Fruit fly (Drosophila melanogaster) whole organism, embryonic: ENCODE measurements around the gene CG8236.

Source experiments
- ATbp ChIP-seq: fragments of 200-800 bp; sonication (Bioruptor generic); optimal IDR thresholded peaks from 2 replicates; lab custom pipeline; 2017; ENCODE audit warnings: missing biosample characterization, mild to moderate bottlenecking, missing genetic modification characterization, missing genetic modification reagents
- Adf1 ChIP-seq: fragments of 200-800 bp; sonication (Bioruptor generic); IDR thresholded peaks from 2 replicates; pipeline ENCODE4 v1.3.6; 2022; ENCODE audit warnings: missing biosample characterization, missing genetic modification characterization
- BtbVII ChIP-seq: fragments of 200-800 bp; sonication (Bioruptor generic); optimal IDR thresholded peaks from 3 replicates; lab custom pipeline; 2017; ENCODE audit warnings: missing biosample characterization, mild to moderate bottlenecking, missing genetic modification characterization
- CG11085 ChIP-seq: fragments of 200-800 bp; sonication (Bioruptor generic); IDR thresholded peaks from 2 replicates; pipeline ENCODE4 v1.3.6; 2022; ENCODE audit warnings: missing biosample characterization, missing genetic modification characterization
- CG11723 ChIP-seq: fragments of 200-800 bp; sonication (Bioruptor generic); optimal IDR thresholded peaks from 2 replicates; lab custom pipeline; 2017; ENCODE audit warnings: missing biosample characterization, mild to moderate bottlenecking, missing genetic modification characterization
- CG12391 ChIP-seq: fragments of 200-800 bp; sonication (Bioruptor generic); optimal IDR thresholded peaks from 3 replicates; lab custom pipeline; 2018; ENCODE audit warnings: missing biosample characterization, mild to moderate bottlenecking, missing genetic modification characterization, moderate library complexity
- CG13287 ChIP-seq: fragments of 200-800 bp; sonication (Bioruptor generic); IDR thresholded peaks from 2 replicates; pipeline ENCODE4 v1.3.6; 2022; ENCODE audit warnings: missing biosample characterization, missing genetic modification characterization; ENCODE audit not compliant: partially characterized antibody
- CG1602 ChIP-seq: fragments of 200-800 bp; sonication (Bioruptor generic); optimal IDR thresholded peaks from 3 replicates; lab custom pipeline; 2016; ENCODE audit warnings: missing biosample characterization, missing genetic modification characterization
- CG17186 ChIP-seq: fragments of 200-800 bp; sonication (Bioruptor generic); optimal IDR thresholded peaks from 3 replicates; lab custom pipeline; 2017; ENCODE audit warnings: missing biosample characterization, missing genetic modification reagents, missing genetic modification characterization
- CG17912 ChIP-seq: fragments of 200-800 bp; sonication (Bioruptor generic); optimal IDR thresholded peaks from 2 replicates; lab custom pipeline; 2018; ENCODE audit warnings: missing biosample characterization, mild to moderate bottlenecking, missing genetic modification characterization
- CG1832 ChIP-seq: fragments of 200-800 bp; sonication (Bioruptor generic); optimal IDR thresholded peaks from 2 replicates; lab custom pipeline; 2017; ENCODE audit warnings: missing biosample characterization, mild to moderate bottlenecking, missing genetic modification characterization, inconsistent platforms
- CG18764 ChIP-seq: fragments of 200-800 bp; sonication (Bioruptor generic); optimal IDR thresholded peaks from 3 replicates; lab custom pipeline; 2016; ENCODE audit warnings: missing biosample characterization, missing genetic modification characterization
- CG2199 ChIP-seq: fragments of 200-800 bp; sonication (Bioruptor generic); IDR thresholded peaks from 3 replicates; pipeline ENCODE4 v1.3.6; 2022; ENCODE audit warnings: missing biosample characterization, missing genetic modification characterization
- CG3163 ChIP-seq: fragments of 200-800 bp; sonication (Bioruptor generic); optimal IDR thresholded peaks from 3 replicates; lab custom pipeline; 2016; ENCODE audit warnings: missing biosample characterization, missing genetic modification characterization
- CG3838 ChIP-seq: fragments of 200-800 bp; sonication (Bioruptor generic); optimal IDR thresholded peaks from 3 replicates; lab custom pipeline; 2016; ENCODE audit warnings: missing biosample characterization, missing genetic modification characterization
- CG3847 ChIP-seq: fragments of 200-800 bp; sonication (Bioruptor generic); IDR thresholded peaks from 2 replicates; pipeline ENCODE4 v1.3.6; 2022; ENCODE audit warnings: missing biosample characterization, missing genetic modification characterization
- CG42726 ChIP-seq: fragments of 200-800 bp; sonication (Bioruptor generic); IDR thresholded peaks from 2 replicates; pipeline ENCODE4 v1.3.6; 2022; ENCODE audit warnings: missing biosample characterization, missing genetic modification characterization; ENCODE audit not compliant: partially characterized antibody
- CG4424 ChIP-seq: fragments of 200-800 bp; sonication (Bioruptor generic); optimal IDR thresholded peaks from 3 replicates; lab custom pipeline; 2016; ENCODE audit warnings: missing biosample characterization, missing genetic modification characterization
- CG6689 ChIP-seq: fragments of 200-800 bp; sonication (Bioruptor generic); IDR thresholded peaks from 2 replicates; pipeline ENCODE4 v1.3.6; 2022; ENCODE audit warnings: missing biosample characterization, missing genetic modification characterization
- CG6791 ChIP-seq: fragments of 200-800 bp; sonication (Bioruptor generic); IDR thresholded peaks from 3 replicates; pipeline ENCODE4 v1.3.6; 2022; ENCODE audit warnings: missing biosample characterization, missing genetic modification characterization; ENCODE audit not compliant: partially characterized antibody
- CG8281 ChIP-seq: fragments of 200-800 bp; sonication (Bioruptor generic); optimal IDR thresholded peaks from 2 replicates; lab custom pipeline; 2018; ENCODE audit warnings: missing biosample characterization, mild to moderate bottlenecking, missing genetic modification characterization, moderate library complexity
- CG8290 ChIP-seq, 3 experiments: fragments of 200-800 bp; sonication (Bioruptor generic); optimal IDR thresholded peaks; 2 replicates each; lab custom pipeline; 2016 to 2019; ENCODE audit warnings: missing biosample characterization in 3 of 3, missing genetic modification characterization in 3 of 3, mild to moderate bottlenecking in 2 of 3, moderate library complexity in 1 of 3
- CG8388 ChIP-seq: fragments of 200-800 bp; sonication (Bioruptor generic); optimal IDR thresholded peaks from 2 replicates; lab custom pipeline; 2019; ENCODE audit warnings: missing biosample characterization, mild to moderate bottlenecking, missing genetic modification characterization, moderate library complexity
- Dp ChIP-seq: fragments of 200-800 bp; sonication (Bioruptor generic); optimal IDR thresholded peaks from 2 replicates; lab custom pipeline; 2018; ENCODE audit warnings: missing biosample characterization, mild to moderate bottlenecking, missing genetic modification characterization, moderate library complexity
- Dref ChIP-seq: fragments of 200-800 bp; sonication (Bioruptor generic); IDR thresholded peaks from 2 replicates; pipeline ENCODE4 v1.3.6; 2022; ENCODE audit warnings: missing biosample characterization, missing genetic modification characterization
- Drgx ChIP-seq: fragments of 200-800 bp; sonication (Bioruptor generic); IDR thresholded peaks from 2 replicates; pipeline ENCODE4 v1.3.6; 2022; ENCODE audit warnings: missing biosample characterization, missing genetic modification characterization
- Lhr ChIP-seq: fragments of 200-800 bp; sonication (Bioruptor generic); optimal IDR thresholded peaks from 3 replicates; lab custom pipeline; 2017; ENCODE audit warnings: mild to moderate bottlenecking, missing biosample characterization, missing genetic modification reagents, missing genetic modification characterization
- MBD-R2 ChIP-seq: fragments of 200-800 bp; sonication (Bioruptor generic); IDR thresholded peaks from 2 replicates; pipeline ENCODE4 v1.3.6; 2022; ENCODE audit warnings: missing biosample characterization, missing genetic modification characterization
- MESR4 ChIP-seq: fragments of 200-800 bp; sonication (Bioruptor generic); optimal IDR thresholded peaks from 2 replicates; lab custom pipeline; 2018; ENCODE audit warnings: missing biosample characterization, mild to moderate bottlenecking, missing genetic modification characterization, moderate library complexity
- Med ChIP-seq: fragments of 200-800 bp; sonication (Bioruptor generic); peaks from one replicate; lab custom pipeline; 2016; ENCODE audit warnings: missing biosample characterization, missing genetic modification characterization, mild to moderate bottlenecking, inconsistent platforms, moderate library complexity
- Mes4 ChIP-seq: fragments of 200-800 bp; sonication (Bioruptor generic); optimal IDR thresholded peaks from 2 replicates; lab custom pipeline; 2016; ENCODE audit warnings: missing biosample characterization, missing genetic modification characterization
- Myb ChIP-seq: fragments of 200-800 bp; sonication (Bioruptor generic); optimal IDR thresholded peaks from 2 replicates; lab custom pipeline; 2016; ENCODE audit warnings: missing biosample characterization, missing genetic modification characterization
- Oli ChIP-seq: fragments of 200-800 bp; sonication (Bioruptor generic); optimal IDR thresholded peaks from 2 replicates; lab custom pipeline; 2018; ENCODE audit warnings: missing biosample characterization, mild to moderate bottlenecking, missing genetic modification characterization, moderate library complexity
- Opbp ChIP-seq: fragments of 200-800 bp; sonication (Bioruptor generic); IDR thresholded peaks from 3 replicates; pipeline ENCODE4 v1.3.6; 2022; ENCODE audit warnings: missing biosample characterization, missing genetic modification characterization; ENCODE audit not compliant: partially characterized antibody
- Optix ChIP-seq: fragments of 200-800 bp; sonication (Bioruptor generic); IDR thresholded peaks from 3 replicates; pipeline ENCODE4 v1.3.6; 2022; ENCODE audit warnings: missing biosample characterization, missing genetic modification characterization
- Xbp1 ChIP-seq: fragments of 200-800 bp; sonication (Bioruptor generic); optimal IDR thresholded peaks from 3 replicates; lab custom pipeline; 2016; ENCODE audit warnings: missing biosample characterization, mild to moderate bottlenecking, missing genetic modification characterization
- cad ChIP-seq: fragments of >200 bp; optimal IDR thresholded peaks from 2 replicates; lab custom pipeline; 2017; ENCODE audit warnings: missing biosample characterization, missing genetic modification characterization
- dm ChIP-seq: fragments of 200-800 bp; sonication (Bioruptor generic); optimal IDR thresholded peaks from 3 replicates; lab custom pipeline; 2016; ENCODE audit warnings: missing biosample characterization, missing genetic modification characterization
- emc ChIP-seq: fragments of 200-800 bp; sonication (Bioruptor generic); optimal IDR thresholded peaks from 2 replicates; lab custom pipeline; 2016; ENCODE audit warnings: missing biosample characterization, missing genetic modification characterization
- fd102C ChIP-seq: fragments of 200-800 bp; sonication (Bioruptor generic); optimal IDR thresholded peaks from 2 replicates; lab custom pipeline; 2018; ENCODE audit warnings: missing biosample characterization, mild to moderate bottlenecking, missing genetic modification characterization, moderate library complexity
- jigr1 ChIP-seq: fragments of 200-800 bp; sonication (Bioruptor generic); IDR thresholded peaks from 3 replicates; pipeline ENCODE4 v1.3.6; 2022; ENCODE audit warnings: missing biosample characterization, missing genetic modification characterization
- kah ChIP-seq: fragments of 200-800 bp; sonication (Bioruptor generic); optimal IDR thresholded peaks from 2 replicates; lab custom pipeline; 2018; ENCODE audit warnings: missing biosample characterization, mild to moderate bottlenecking, missing genetic modification characterization
- nerfin-1 ChIP-seq: fragments of 200-800 bp; sonication (Bioruptor generic); optimal IDR thresholded peaks from 3 replicates; lab custom pipeline; 2019; ENCODE audit warnings: missing biosample characterization, mild to moderate bottlenecking, missing genetic modification characterization, moderate library complexity
- pzg ChIP-seq: fragments of 200-800 bp; sonication (Bioruptor generic); optimal IDR thresholded peaks from 3 replicates; lab custom pipeline; 2018; ENCODE audit warnings: missing biosample characterization, mild to moderate bottlenecking, missing genetic modification characterization, moderate library complexity
- rib ChIP-seq: fragments of 200-800 bp; sonication (Bioruptor generic); IDR thresholded peaks from 2 replicates; pipeline ENCODE4 v1.3.6; 2022; ENCODE audit warnings: missing biosample characterization, missing genetic modification characterization
- tgo ChIP-seq: fragments of 200-800 bp; sonication (Bioruptor generic); IDR thresholded peaks from 3 replicates; pipeline ENCODE4 v1.3.6; 2022; ENCODE audit warnings: missing biosample characterization, missing genetic modification characterization
- trem ChIP-seq: fragments of 200-800 bp; optimal IDR thresholded peaks from 3 replicates; lab custom pipeline; 2019; ENCODE audit warnings: missing biosample characterization, mild to moderate bottlenecking, missing genetic modification characterization, moderate library complexity
- vvl ChIP-seq: fragments of 200-800 bp; sonication (Bioruptor generic); IDR thresholded peaks from 2 replicates; pipeline ENCODE4 v1.3.6; 2022; ENCODE audit warnings: missing biosample characterization, missing genetic modification characterization
- zen2 ChIP-seq: fragments of 200-800 bp; sonication (Bioruptor generic); IDR thresholded peaks from 3 replicates; pipeline ENCODE4 v1.3.6; 2022; ENCODE audit warnings: missing biosample characterization, missing genetic modification characterization; ENCODE audit not compliant: partially characterized antibody
- zf30C ChIP-seq: fragments of 200-800 bp; sonication (Bioruptor generic); optimal IDR thresholded peaks from 3 replicates; lab custom pipeline; 2018; ENCODE audit warnings: missing biosample characterization, mild to moderate bottlenecking, missing genetic modification characterization
- zfh1 ChIP-seq: fragments of 200-800 bp; sonication (Bioruptor generic); IDR thresholded peaks from 3 replicates; pipeline ENCODE4 v1.3.6; 2022; ENCODE audit warnings: missing biosample characterization, missing genetic modification characterization

Gene CG8236

dm6 chr3R:8805388-8805852 lies 36.2 kb downstream of the CG8236 start, which contains the start of gene CG9839 (continued):
- 0 out of 3 replicates have a peak, but pooled peaks have one; percentile 28 for TF ChIP-seq zfh1 (GFP tag; lab: Robert Waterston, UW)
- peak; percentile 66 for TF ChIP-seq CG8388 (GFP tag; lab: Kevin White, UChicago)
- no peak for TF ChIP-seq CG11723 (GFP tag; lab: Kevin White, UChicago)
- TF ChIP-seq CG4424 (GFP tag; lab: Kevin White, UChicago), result no peak
- no peak for TF ChIP-seq Oli (tag; lab: Kevin White, UChicago)
- peak; percentile 98 for TF ChIP-seq CG17186 (GFP tag; lab: Kevin White, UChicago)
- peak; percentile 29 for TF ChIP-seq trem (tag; lab: Kevin White, UChicago)
- no peak for TF ChIP-seq nerfin-1 (tag; lab: Kevin White, UChicago)
- TF ChIP-seq Drgx (GFP tag; lab: Robert Waterston, UW), result 0 out of 2 replicates have a peak, but pooled peaks have one; percentile 6
- no peak for TF ChIP-seq Mes4 (GFP tag; lab: Kevin White, UChicago)
- TF ChIP-seq CG8290 (GFP tag; optimal IDR thresholded peaks at IDR 0.05; lab: Kevin White, UChicago), result peak; percentile 19
- peak in 1 of 2 experiments; percentile 48 for TF ChIP-seq CG8290 (tag; optimal IDR thresholded peaks at IDR 0.05; lab: Kevin White, UChicago)
- 0 out of 2 replicates have a peak, but pooled peaks have one; percentile 17 for TF ChIP-seq vvl
- TF ChIP-seq Opbp (GFP tag; lab: Robert Waterston, UW), result peak; percentile 51; the same call in 1 of the 3 replicates
- no peak for TF ChIP-seq CG11085
- TF ChIP-seq BtbVII (GFP tag; lab: Kevin White, UChicago), result no peak
- TF ChIP-seq zen2 (GFP tag; lab: Robert Waterston, UW), result no peak
- no peak for TF ChIP-seq tgo (GFP tag; lab: Robert Waterston, UW)
- TF ChIP-seq CG1602 (GFP tag; lab: Kevin White, UChicago), result no peak
- TF ChIP-seq rib, result no peak
- peak; percentile 1 for TF ChIP-seq CG17912 (GFP tag; lab: Kevin White, UChicago)
- TF ChIP-seq dm (GFP tag; lab: Kevin White, UChicago), result peak; percentile 77
- TF ChIP-seq CG3847, result peak; percentile 73
- peak; percentile 45 for TF ChIP-seq pzg (GFP tag; lab: Kevin White, UChicago)
- no peak for TF ChIP-seq CG12391 (tag; lab: Kevin White, UChicago)
- no peak for TF ChIP-seq CG18764 (GFP tag; lab: Kevin White, UChicago)
- no peak for TF ChIP-seq fd102C (GFP tag; lab: Kevin White, UChicago)
- TF ChIP-seq emc (GFP tag; lab: Kevin White, UChicago), result no peak
- no peak for TF ChIP-seq Xbp1
- no peak for TF ChIP-seq ATbp
- no peak for TF ChIP-seq jigr1
- 0 out of 2 replicates have a peak, but pooled peaks have one; percentile 41 for TF ChIP-seq CG42726 (GFP tag; lab: Robert Waterston, UW)
- no peak for TF ChIP-seq CG6791
- TF ChIP-seq zf30C (GFP tag; lab: Kevin White, UChicago), result no peak
- TF ChIP-seq kah (GFP tag; lab: Kevin White, UChicago), result no peak
- peak; percentile 85 for TF ChIP-seq CG1832 (GFP tag; lab: Kevin White, UChicago)

dm6 chr3R:8806104-8806503 lies 36.9 kb downstream of the CG8236 start, which contains the start of gene hng2:
TSS of gene hng2 (plus strand) at chr3R:8806322.
- TF ChIP-seq MESR4 (GFP tag; lab: Kevin White, UChicago) (peak; percentile 16), cad (GFP tag; lab: Kevin White, UChicago) (peak; percentile 7), CG3838 (peak; percentile 74), Dref (GFP tag; lab: Robert Waterston, UW) (peak; percentile 34; the same call in 1 of the 2 replicates), Dp (GFP tag; lab: Kevin White, UChicago) (peak; percentile 22), Lhr (GFP tag; lab: Kevin White, UChicago) (no peak), CG6689 (GFP tag; lab: Robert Waterston, UW) (no peak), Myb (GFP tag; lab: Kevin White, UChicago) (peak; percentile 64), CG13287 (GFP tag; lab: Robert Waterston, UW) (0 out of 2 replicates have a peak, but pooled peaks have one; percentile 8), CG8281 (tag; lab: Kevin White, UChicago) (peak; percentile 81), CG3163 (GFP tag; lab: Kevin White, UChicago) (no peak), CG2199 (GFP tag; lab: Robert Waterston, UW) (0 out of 3 replicates have a peak, but pooled peaks have one; percentile 49), Adf1 (no peak), Med (GFP tag; lab: Kevin White, UChicago) (peak; percentile 44), MBD-R2 (GFP tag; lab: Robert Waterston, UW) (peak; percentile 39; the same call in 1 of the 2 replicates), Optix (GFP tag; lab: Robert Waterston, UW) (no peak)
